Worm (Caenorhabditis elegans): ENCODE data around the gene F52E10.4.
A peak's percentile ranks its signal among the peaks of the same experiment; 100 is the strongest.

The F52E10.4 gene

DNA sequence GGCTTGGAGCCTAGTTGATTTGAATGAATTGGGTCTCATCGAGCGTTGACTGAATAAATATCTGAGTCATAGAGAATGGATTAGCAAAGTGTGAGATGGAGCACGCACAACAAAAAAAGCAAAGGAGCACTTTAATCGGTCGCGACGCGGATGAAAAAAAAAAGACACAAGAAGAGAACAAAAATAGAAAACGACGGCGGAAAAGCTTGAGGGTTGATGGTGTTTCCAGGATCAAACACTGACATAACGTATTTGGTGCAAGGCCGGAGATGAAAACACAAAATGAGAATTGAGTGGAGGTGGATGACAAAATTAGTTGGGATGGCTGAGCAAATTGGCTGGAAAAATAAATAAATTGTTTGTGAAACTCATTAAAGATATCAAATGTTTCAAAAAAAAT, at the start of gene F52E10.4:
Gene F52E10.4 (minus strand): TSS at position 101 of the 400 bp plus-strand sequence.
- TF ChIP-seq snpc-4 (tag; optimal IDR thresholded peaks at IDR 0.05) (no peak), jun-1 (tag; optimal IDR thresholded peaks at IDR 0.05) (no peak), egl-5 (tag; optimal IDR thresholded peaks at IDR 0.05) (no peak), nhr-76 (tag; optimal IDR thresholded peaks at IDR 0.05) (no peak), nhr-67 (tag; optimal IDR thresholded peaks at IDR 0.05) (no peak), aly-2 (tag; optimal IDR thresholded peaks at IDR 0.05) (no peak), nhr-28 (tag; optimal IDR thresholded peaks at IDR 0.05) (no peak), R02D3.7 (tag; optimal IDR thresholded peaks at IDR 0.05) (no peak), mml-1 (tag; optimal IDR thresholded peaks at IDR 0.05) (no peak), fkh-2 (tag; optimal IDR thresholded peaks at IDR 0.05) (no peak), ama-1 (optimal IDR thresholded peaks at IDR 0.05) (no peak), daf-12 (tag; optimal IDR thresholded peaks at IDR 0.05) (no peak), ceh-16 (tag; optimal IDR thresholded peaks at IDR 0.05) (no peak), nhr-43 (tag; optimal IDR thresholded peaks at IDR 0.05; ENCODE audit: poor library complexity, severe bottlenecking) (no peak), egl-27 (tag; optimal IDR thresholded peaks at IDR 0.05) (no peak), nhr-11 (tag; optimal IDR thresholded peaks at IDR 0.05) (no peak), fos-1 (tag; optimal IDR thresholded peaks at IDR 0.05) (no peak), hmg-11 (tag; optimal IDR thresholded peaks at IDR 0.05) (no peak), ceh-82 (tag; optimal IDR thresholded peaks at IDR 0.05) (no peak), ztf-11 (tag; optimal IDR thresholded peaks at IDR 0.05) (no peak)

DNA sequence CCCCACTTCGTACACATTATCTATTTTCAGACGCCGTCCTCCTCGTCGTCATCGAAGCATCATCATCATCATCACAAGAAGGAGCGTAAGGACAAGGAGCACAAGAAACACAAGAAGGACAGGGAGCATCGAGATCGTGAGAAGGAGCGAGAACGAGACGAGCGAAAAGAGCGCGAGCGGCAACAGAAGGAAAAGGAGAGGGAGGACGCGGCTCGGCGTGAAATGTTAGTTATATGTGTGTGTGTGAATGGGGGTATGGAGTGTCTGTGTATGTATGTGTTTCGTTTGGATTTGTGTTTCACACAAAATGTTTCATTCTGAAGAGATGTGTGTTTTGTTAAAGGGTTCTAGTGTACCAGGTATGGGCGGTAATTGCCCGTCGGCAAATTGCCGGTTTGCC, 49.4 kb upstream of the F52E10.4 start:
- peak; percentile 31 for TF ChIP-seq lin-39 (tag; optimal IDR thresholded peaks at IDR 0.05)
- TF ChIP-seq ceh-28 (tag; optimal IDR thresholded peaks at IDR 0.05): no peak
- peak; percentile 62 for TF ChIP-seq hmg-11 (tag; optimal IDR thresholded peaks at IDR 0.05)
- TF ChIP-seq ZK546.5 (tag; optimal IDR thresholded peaks at IDR 0.05): no peak
- no peak for TF ChIP-seq nhr-12 (tag; optimal IDR thresholded peaks at IDR 0.05)
- TF ChIP-seq egl-5 (tag; optimal IDR thresholded peaks at IDR 0.05): no peak

DNA sequence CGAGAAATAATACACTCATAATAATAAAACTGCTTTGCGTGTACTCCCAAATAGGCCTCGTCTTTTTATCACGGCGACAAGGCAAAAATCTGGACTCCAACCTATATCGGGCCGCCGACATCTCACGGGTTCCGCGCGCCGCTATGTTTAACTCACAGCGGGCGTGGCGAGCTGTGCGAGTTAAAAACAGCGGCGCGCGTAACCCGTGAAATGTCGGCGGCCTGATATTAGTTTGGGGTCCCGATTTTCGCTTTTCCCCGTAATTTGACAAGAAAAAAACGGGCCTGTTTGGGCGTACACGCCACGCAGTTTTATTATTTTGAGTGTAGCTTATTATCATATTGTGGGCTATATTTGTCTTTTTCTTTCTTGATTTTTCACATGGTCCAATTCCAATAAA, 49.0 kb upstream of the F52E10.4 start:
- TF ChIP-seq lsy-12 (tag; optimal IDR thresholded peaks at IDR 0.05) (no peak), sea-2 (GFP tag; optimal IDR thresholded peaks at IDR 0.05) (no peak), fos-1 (tag; optimal IDR thresholded peaks at IDR 0.05) (no peak), snpc-4 (tag; optimal IDR thresholded peaks at IDR 0.05) (peak; percentile 4)

DNA sequence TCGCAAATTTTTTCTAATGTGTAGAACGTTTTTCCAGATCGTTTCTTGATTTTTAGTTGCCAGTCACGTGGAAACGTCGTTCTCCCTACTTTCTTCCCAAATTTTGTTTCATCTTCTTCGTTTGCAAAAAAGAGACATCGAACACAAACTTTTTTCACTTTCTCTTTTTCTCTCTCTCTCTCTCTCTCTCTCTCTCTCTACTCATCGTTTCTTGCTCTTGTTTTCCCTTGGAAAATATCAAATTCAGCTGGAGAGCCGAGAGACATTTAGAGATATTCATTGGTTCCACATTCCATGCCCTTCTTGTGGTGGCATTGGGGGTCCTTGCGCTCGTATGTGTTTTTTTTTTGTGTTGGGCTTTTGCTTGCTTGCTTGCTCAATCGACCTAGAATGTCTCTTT, 46.4 kb upstream of the F52E10.4 start:
- TF ChIP-seq zag-1 (tag; optimal IDR thresholded peaks at IDR 0.05) (no peak), lsy-12 (tag; optimal IDR thresholded peaks at IDR 0.05) (no peak), daf-12 (tag; optimal IDR thresholded peaks at IDR 0.05) (no peak), nhr-237 (tag; optimal IDR thresholded peaks at IDR 0.05) (no peak), fkh-10 (GFP tag; optimal IDR thresholded peaks at IDR 0.05) (no peak), elt-2 (tag; optimal IDR thresholded peaks at IDR 0.05) (no peak), mdl-1 (tag; optimal IDR thresholded peaks at IDR 0.05) (no peak), nhr-23 (tag; optimal IDR thresholded peaks at IDR 0.05) (no peak), hmg-11 (tag; optimal IDR thresholded peaks at IDR 0.05) (peak; percentile 12), tbx-2 (tag; optimal IDR thresholded peaks at IDR 0.05) (no peak), nfya-1 (tag; optimal IDR thresholded peaks at IDR 0.05; ENCODE audit: insufficient read depth) (peak; percentile 50), mml-1 (tag; optimal IDR thresholded peaks at IDR 0.05) (no peak), pha-4 (tag; optimal IDR thresholded peaks at IDR 0.05) (peak; percentile 8), pqm-1 (tag; optimal IDR thresholded peaks at IDR 0.05) (no peak), nhr-11 (tag; optimal IDR thresholded peaks at IDR 0.05) (no peak), ceh-28 (tag; optimal IDR thresholded peaks at IDR 0.05) (no peak), fkh-2 (tag; optimal IDR thresholded peaks at IDR 0.05) (no peak), aly-2 (tag; optimal IDR thresholded peaks at IDR 0.05) (no peak), nhr-77 (tag; optimal IDR thresholded peaks at IDR 0.05) (no peak), snpc-4 (tag; optimal IDR thresholded peaks at IDR 0.05) (no peak), eor-1 (tag; optimal IDR thresholded peaks at IDR 0.05) (no peak), ztf-4 (tag; optimal IDR thresholded peaks at IDR 0.05) (no peak), egl-27 (tag; optimal IDR thresholded peaks at IDR 0.05) (no peak), ceh-16 (tag; optimal IDR thresholded peaks at IDR 0.05) (no peak), egl-5 (tag; optimal IDR thresholded peaks at IDR 0.05) (no peak), elt-3 (tag; optimal IDR thresholded peaks at IDR 0.05) (no peak), ama-1 (optimal IDR thresholded peaks at IDR 0.05) (no peak), ztf-11 (tag; optimal IDR thresholded peaks at IDR 0.05) (no peak), unc-62 (GFP tag; optimal IDR thresholded peaks at IDR 0.05) (no peak), lin-39 (tag; optimal IDR thresholded peaks at IDR 0.05) (peak; percentile 29), lin-15B (tag; optimal IDR thresholded peaks at IDR 0.05) (peak; percentile 30), elt-1 (tag; optimal IDR thresholded peaks at IDR 0.05) (no peak), fos-1 (tag; optimal IDR thresholded peaks at IDR 0.05) (no peak), unc-39 (tag; optimal IDR thresholded peaks at IDR 0.05) (no peak), ceh-9 (tag; optimal IDR thresholded peaks at IDR 0.05) (no peak), jun-1 (tag; optimal IDR thresholded peaks at IDR 0.05) (no peak), nhr-12 (tag; optimal IDR thresholded peaks at IDR 0.05) (no peak), nhr-28 (tag; optimal IDR thresholded peaks at IDR 0.05) (no peak), R02D3.7 (tag; optimal IDR thresholded peaks at IDR 0.05) (no peak), nhr-25 (tag; optimal IDR thresholded peaks at IDR 0.05) (no peak), ZK546.5 (tag; optimal IDR thresholded peaks at IDR 0.05) (no peak), nhr-67 (tag; optimal IDR thresholded peaks at IDR 0.05) (no peak)

All from whole organism, L3 larva.